Worm (Caenorhabditis elegans) whole organism, mixed stage, embryonic: Measurements from ENCODE around the gene ubc-26.
A peak's percentile ranks its signal among the peaks of the same experiment; 100 is the strongest.

ENCODE experiments used
- M03D4.4 ChIP-seq: sonication (generic microtip); optimal IDR thresholded peaks from 2 replicates; lab custom pipeline; 2017; ENCODE audit warnings: mild to moderate bottlenecking, missing genetic modification characterization, missing compliant biosample characterization
- bed-3 ChIP-seq: fragments of 200-800 bp; sonication (Bioruptor generic); optimal IDR thresholded peaks from 3 replicates; lab custom pipeline; 2018; ENCODE audit warnings: mild to moderate bottlenecking, missing genetic modification characterization, moderate library complexity, missing compliant biosample characterization
- blmp-1 ChIP-seq: fragments of 150-350 bp; optimal IDR thresholded peaks from 2 replicates; lab custom pipeline; 2014; ENCODE audit warnings: missing biosample characterization, missing genetic modification characterization
- ceh-39 ChIP-seq: fragments of 150-350 bp; optimal IDR thresholded peaks from 2 replicates; lab custom pipeline; 2014; ENCODE audit warnings: missing biosample characterization, missing genetic modification characterization
- ceh-43 ChIP-seq: fragments of 200-800 bp; sonication (Bioruptor generic); optimal IDR thresholded peaks from 2 replicates; lab custom pipeline; 2018; ENCODE audit warnings: mild to moderate bottlenecking, missing genetic modification characterization, moderate library complexity, missing compliant biosample characterization
- ceh-83 ChIP-seq: fragments of 200-800 bp; sonication (Bioruptor generic); optimal IDR thresholded peaks from 2 replicates; lab custom pipeline; 2018; ENCODE audit warnings: mild to moderate bottlenecking, missing genetic modification characterization, missing compliant biosample characterization
- ces-1 ChIP-seq: fragments of 150-350 bp; optimal IDR thresholded peaks from 2 replicates; lab custom pipeline; 2014; ENCODE audit warnings: missing biosample characterization, missing genetic modification reagents, missing genetic modification characterization
- cnd-1 ChIP-seq: fragments of 200-800 bp; sonication (Bioruptor generic); optimal IDR thresholded peaks from 2 replicates; lab custom pipeline; 2018; ENCODE audit warnings: mild to moderate bottlenecking, missing genetic modification characterization, missing compliant biosample characterization
- drap-1 ChIP-seq: fragments of 200-800 bp; sonication (Bioruptor generic); optimal IDR thresholded peaks from 3 replicates; lab custom pipeline; 2018; ENCODE audit warnings: mild to moderate bottlenecking, missing genetic modification characterization, missing compliant biosample characterization
- elt-3 ChIP-seq: fragments of 150-350 bp; optimal IDR thresholded peaks from 2 replicates; lab custom pipeline; 2014; ENCODE audit warnings: missing biosample characterization, missing genetic modification characterization
- flh-1 ChIP-seq: fragments of 200-800 bp; sonication (Bioruptor generic); optimal IDR thresholded peaks from 2 replicates; lab custom pipeline; 2018; ENCODE audit warnings: mild to moderate bottlenecking, missing genetic modification characterization, moderate library complexity, missing compliant biosample characterization
- ham-2 ChIP-seq: fragments of 200-800 bp; sonication (Bioruptor generic); optimal IDR thresholded peaks from 2 replicates; lab custom pipeline; 2018; ENCODE audit warnings: mild to moderate bottlenecking, missing genetic modification characterization, missing compliant biosample characterization
- hlh-1 ChIP-seq: fragments of 150-350 bp; optimal IDR thresholded peaks from 2 replicates; lab custom pipeline; 2014; ENCODE audit warnings: missing biosample characterization, missing genetic modification reagents, missing genetic modification characterization
- lin-13 ChIP-seq: fragments of 150-350 bp; optimal IDR thresholded peaks from 2 replicates; lab custom pipeline; 2014; ENCODE audit warnings: missing biosample characterization, missing genetic modification characterization
- lin-32 ChIP-seq: fragments of 200-800 bp; sonication (Bioruptor generic); optimal IDR thresholded peaks from 2 replicates; lab custom pipeline; 2018; ENCODE audit warnings: mild to moderate bottlenecking, missing genetic modification characterization, missing compliant biosample characterization
- lsy-2 ChIP-seq: fragments of 150-350 bp; optimal IDR thresholded peaks from 2 replicates; lab custom pipeline; 2014; ENCODE audit warnings: missing biosample characterization, missing genetic modification characterization
- mab-5 ChIP-seq: fragments of 150-350 bp; optimal IDR thresholded peaks from 2 replicates; lab custom pipeline; 2014; ENCODE audit warnings: missing biosample characterization, missing genetic modification characterization
- mep-1 ChIP-seq: fragments of 150-350 bp; optimal IDR thresholded peaks from 2 replicates; lab custom pipeline; 2017; ENCODE audit warnings: missing biosample characterization, missing genetic modification reagents, missing genetic modification characterization, inconsistent platforms
- mls-2 ChIP-seq: sonication (generic microtip); optimal IDR thresholded peaks from 2 replicates; lab custom pipeline; 2016; ENCODE audit warnings: mild to moderate bottlenecking, missing genetic modification characterization, moderate library complexity, missing compliant biosample characterization
- nhr-12 ChIP-seq: fragments of 150-350 bp; optimal IDR thresholded peaks from 2 replicates; lab custom pipeline; 2014; ENCODE audit warnings: missing biosample characterization, missing genetic modification characterization
- nhr-2 ChIP-seq: fragments of 150-350 bp; optimal IDR thresholded peaks from 2 replicates; lab custom pipeline; 2014; ENCODE audit warnings: missing biosample characterization, missing genetic modification characterization
- nhr-237 ChIP-seq: fragments of 150-350 bp; optimal IDR thresholded peaks from 2 replicates; lab custom pipeline; 2014; ENCODE audit warnings: missing biosample characterization, missing genetic modification characterization
- nhr-28 ChIP-seq: fragments of 150-350 bp; optimal IDR thresholded peaks from 2 replicates; lab custom pipeline; 2014; ENCODE audit warnings: missing biosample characterization, missing genetic modification characterization
- nhr-76 ChIP-seq: sonication (generic microtip); optimal IDR thresholded peaks from 2 replicates; lab custom pipeline; 2017; ENCODE audit warnings: missing biosample characterization, missing genetic modification characterization
- pha-4 ChIP-seq: fragments of 150-350 bp; optimal IDR thresholded peaks from 2 replicates; lab custom pipeline; 2018; ENCODE audit warnings: missing biosample characterization, missing genetic modification reagents, missing genetic modification characterization
- sem-2 ChIP-seq: fragments of 200-800 bp; sonication (Bioruptor generic); optimal IDR thresholded peaks from 2 replicates; lab custom pipeline; 2018; ENCODE audit warnings: mild to moderate bottlenecking, missing genetic modification characterization, missing compliant biosample characterization
- snpc-4 ChIP-seq: fragments of 150-350 bp; optimal IDR thresholded peaks from 2 replicates; lab custom pipeline; 2014; ENCODE audit warnings: missing biosample characterization, missing genetic modification characterization
- sptf-1 ChIP-seq: sonication (generic microtip); optimal IDR thresholded peaks from 2 replicates; lab custom pipeline; 2017; ENCODE audit warnings: mild to moderate bottlenecking, missing genetic modification characterization, moderate library complexity, missing compliant biosample characterization
- tbx-8 ChIP-seq: fragments of 200-800 bp; sonication (Bioruptor generic); optimal IDR thresholded peaks from 2 replicates; lab custom pipeline; 2018; ENCODE audit warnings: mild to moderate bottlenecking, missing genetic modification characterization, moderate library complexity, missing compliant biosample characterization
- unc-120 ChIP-seq: sonication (generic microtip); optimal IDR thresholded peaks from 2 replicates; lab custom pipeline; 2017; ENCODE audit warnings: missing genetic modification characterization, missing compliant biosample characterization; ENCODE audit not compliant: poor library complexity, severe bottlenecking
- unc-39 ChIP-seq: fragments of 150-350 bp; optimal IDR thresholded peaks from 2 replicates; lab custom pipeline; 2014; ENCODE audit warnings: missing biosample characterization, missing genetic modification characterization
- unc-62 ChIP-seq: fragments of 150-350 bp; optimal IDR thresholded peaks from 2 replicates; lab custom pipeline; 2014; ENCODE audit warnings: missing biosample characterization, missing genetic modification reagents, missing genetic modification characterization
- zip-8 ChIP-seq: fragments of 150-350 bp; optimal IDR thresholded peaks from 2 replicates; lab custom pipeline; 2014; ENCODE audit warnings: missing biosample characterization, missing genetic modification characterization
- ztf-11 ChIP-seq: fragments of 150-350 bp; optimal IDR thresholded peaks from 2 replicates; lab custom pipeline; 2014; ENCODE audit warnings: missing biosample characterization, missing genetic modification characterization

The ubc-26 gene

DNA sequence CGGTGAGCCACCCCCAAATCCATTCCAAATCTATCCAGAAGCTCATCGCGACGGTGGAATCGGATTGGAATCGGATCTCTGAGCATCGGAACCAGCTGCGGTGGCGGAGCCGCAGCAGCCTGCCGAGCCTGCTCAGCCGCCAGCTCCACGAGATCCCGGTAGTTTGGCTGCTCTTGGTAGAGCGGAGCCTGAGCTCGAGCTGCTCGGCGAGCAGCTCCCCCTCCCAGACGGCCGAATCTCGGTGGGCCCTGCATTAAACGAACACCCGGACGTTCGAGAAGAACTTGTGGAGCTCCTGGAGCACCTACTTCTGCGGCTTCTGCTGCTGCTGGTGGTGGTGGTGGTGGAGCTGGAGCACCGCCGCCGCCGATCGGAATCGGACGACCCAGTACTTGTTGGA is 3.6 kb upstream of the ubc-26 start:
- TF ChIP-seq ceh-83 (GFP tag; lab: Kevin White, UChicago) (no peak), nhr-237 (tag; lab: Kevin White, UChicago) (no peak), unc-120 (tag; lab: Kevin White, UChicago) (no peak), nhr-28 (no peak), zip-8 (tag; lab: Kevin White, UChicago) (no peak), flh-1 (no peak)

DNA sequence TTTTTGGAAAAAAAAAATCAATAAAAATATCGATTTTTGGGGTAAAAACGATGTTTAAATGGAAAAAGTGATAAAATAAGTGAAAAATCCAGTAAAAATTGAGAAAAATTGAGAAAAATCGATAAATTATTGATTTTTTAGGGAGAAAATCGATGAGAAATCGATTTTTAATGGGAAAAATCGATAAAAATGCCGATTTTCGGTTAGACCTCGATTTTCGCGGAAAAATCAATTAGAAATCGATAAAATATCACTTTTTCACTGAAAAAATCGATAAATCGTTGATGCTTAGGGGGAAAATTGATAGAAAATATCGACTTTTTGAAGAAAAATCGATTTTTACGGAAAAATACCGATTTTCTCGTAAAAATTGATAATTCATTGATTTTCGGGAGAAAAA is 1.0 kb upstream of the ubc-26 start:
- TF ChIP-seq unc-39 (tag; lab: Kevin White, UChicago), result no peak
- TF ChIP-seq sptf-1, result no peak
- no peak for TF ChIP-seq nhr-76 (tag; lab: Kevin White, UChicago)
- TF ChIP-seq blmp-1 (tag; lab: Kevin White, UChicago), result no peak
- TF ChIP-seq M03D4.4 (tag; lab: Kevin White, UChicago), result no peak
- no peak for TF ChIP-seq hlh-1 (tag; lab: Kevin White, UChicago)
- TF ChIP-seq nhr-12 (tag; lab: Kevin White, UChicago), result no peak
- TF ChIP-seq ceh-43, result no peak
- no peak for TF ChIP-seq flh-1
- no peak for TF ChIP-seq mls-2 (tag; lab: Kevin White, UChicago)
- TF ChIP-seq bed-3 (GFP tag; lab: Kevin White, UChicago), result no peak
- no peak for TF ChIP-seq mab-5 (tag; lab: Kevin White, UChicago)
- no peak for TF ChIP-seq lin-32 (GFP tag; lab: Kevin White, UChicago)
- no peak for TF ChIP-seq ceh-83 (GFP tag; lab: Kevin White, UChicago)
- no peak for TF ChIP-seq ham-2 (GFP tag; lab: Kevin White, UChicago)
- TF ChIP-seq lsy-2, result no peak

DNA sequence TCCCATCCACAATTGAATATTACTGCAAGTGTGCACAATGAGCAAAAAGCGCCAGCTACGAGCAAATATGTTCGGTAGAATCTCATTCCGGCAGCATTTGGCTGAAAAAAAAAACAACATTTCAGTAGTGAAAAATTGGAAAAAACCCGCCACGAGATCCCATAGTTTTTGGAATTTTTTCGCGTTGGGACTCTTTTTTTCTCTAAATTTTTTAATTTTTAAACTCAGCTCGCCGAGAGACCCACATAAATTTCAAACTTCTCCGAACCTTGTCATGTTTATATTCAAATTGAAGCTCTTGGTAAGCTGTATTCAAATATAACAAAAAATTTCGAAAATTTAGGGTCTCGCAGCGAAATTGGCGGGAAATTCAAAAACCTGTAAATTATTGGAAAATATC is 5.9 kb downstream of the ubc-26 start, which contains the start of gene sqv-2:
Gene sqv-2 (minus strand): TSS at position 101 of the 400 bp plus-strand sequence.
- TF ChIP-seq lin-32 (GFP tag; lab: Kevin White, UChicago) (no peak), blmp-1 (tag; lab: Kevin White, UChicago) (no peak), nhr-12 (tag; lab: Kevin White, UChicago) (no peak), ztf-11 (tag; lab: Kevin White, UChicago) (no peak), sem-2 (no peak), cnd-1 (tag; lab: Kevin White, UChicago) (no peak), mls-2 (tag; lab: Kevin White, UChicago) (no peak), unc-39 (tag; lab: Kevin White, UChicago) (no peak), zip-8 (tag; lab: Kevin White, UChicago) (no peak), ceh-83 (GFP tag; lab: Kevin White, UChicago) (no peak), snpc-4 (tag; lab: Kevin White, UChicago) (no peak), lin-13 (tag; lab: Kevin White, UChicago) (no peak), mep-1 (no peak), drap-1 (no peak)

DNA sequence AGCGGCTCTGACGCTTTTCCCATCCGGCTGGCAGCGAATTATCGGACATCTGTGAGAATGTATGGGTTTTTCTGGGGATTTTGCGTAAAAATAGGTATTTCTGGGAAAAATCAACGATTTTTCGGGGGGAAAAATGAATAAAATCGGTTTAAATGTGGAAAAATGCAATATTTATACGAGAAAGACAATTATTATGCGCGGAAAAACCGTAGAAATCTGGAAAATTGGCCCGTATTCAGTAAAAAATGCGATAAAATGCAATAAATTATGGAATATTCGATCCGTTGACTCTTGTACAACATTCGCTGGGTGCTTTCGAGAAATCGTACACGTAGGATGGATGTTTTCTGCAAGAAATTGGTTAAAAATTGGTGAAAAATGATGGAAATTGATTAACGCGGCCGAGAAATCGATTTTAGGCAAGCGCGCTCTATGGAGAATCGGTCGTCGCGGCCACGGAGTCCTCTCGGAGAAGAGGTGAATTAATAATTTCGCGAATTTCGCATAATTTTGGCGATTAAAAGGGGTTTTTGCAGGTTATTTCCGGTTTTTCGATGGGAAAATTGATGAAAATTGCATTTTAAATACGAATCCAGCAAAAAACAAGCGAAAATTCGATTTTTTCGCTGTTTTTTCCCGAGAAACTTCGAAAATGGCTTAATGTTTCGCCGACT is 11.1 kb downstream of the ubc-26 start, which contains the start of gene pinn-1:
Gene pinn-1 (minus strand): TSS at position 51 of the 674 bp plus-strand sequence.
- TF ChIP-seq nhr-2 (tag; lab: Kevin White, UChicago) (peak; percentile 9), ces-1 (peak; percentile 78), mab-5 (tag; lab: Kevin White, UChicago) (no peak), lin-32 (GFP tag; lab: Kevin White, UChicago) (peak; percentile 1), drap-1 (peak; percentile 10), pha-4 (tag; lab: Kevin White, UChicago) (peak; percentile 80), sem-2 (no peak), tbx-8 (GFP tag; lab: Kevin White, UChicago) (no peak), mls-2 (tag; lab: Kevin White, UChicago) (peak; percentile 55), zip-8 (tag; lab: Kevin White, UChicago) (no peak), lsy-2 (peak; percentile 69), nhr-237 (tag; lab: Kevin White, UChicago) (peak; percentile 50), mep-1 (peak; percentile 85), ceh-39 (tag; lab: Kevin White, UChicago) (peak; percentile 55), unc-62 (GFP tag; lab: Kevin White, UChicago) (no peak), elt-3 (tag; lab: Kevin White, UChicago) (peak; percentile 27), sptf-1 (peak; percentile 76), cnd-1 (tag; lab: Kevin White, UChicago) (peak; percentile 63), lin-13 (tag; lab: Kevin White, UChicago) (peak; percentile 88)
